Worm (Caenorhabditis elegans) whole organism, L3 larva: ENCODE measurements around the gene C30G4.2.
A peak's percentile ranks its signal among the peaks of the same experiment; 100 is the strongest.

Experiments used
- aly-2 ChIP-seq: fragments of 150-350 bp; optimal IDR thresholded peaks from 2 replicates; lab custom pipeline; 2014; ENCODE audit warnings: missing biosample characterization, missing genetic modification characterization
- ceh-16 ChIP-seq: sonication (generic microtip); optimal IDR thresholded peaks from 2 replicates; lab custom pipeline; 2017; ENCODE audit warnings: missing biosample characterization, missing genetic modification characterization
- ceh-28 ChIP-seq: fragments of 150-350 bp; optimal IDR thresholded peaks from 2 replicates; lab custom pipeline; 2014; ENCODE audit warnings: missing biosample characterization, missing genetic modification reagents, missing genetic modification characterization
- ceh-82 ChIP-seq: fragments of 150-350 bp; optimal IDR thresholded peaks from 2 replicates; lab custom pipeline; 2014; ENCODE audit warnings: missing biosample characterization, missing genetic modification characterization
- ceh-9 ChIP-seq: sonication (generic microtip); optimal IDR thresholded peaks from 2 replicates; lab custom pipeline; 2018; ENCODE audit warnings: missing biosample characterization, missing genetic modification characterization
- daf-12 ChIP-seq: fragments of 150-350 bp; optimal IDR thresholded peaks from 2 replicates; lab custom pipeline; 2014; ENCODE audit warnings: missing biosample characterization, missing genetic modification reagents, missing genetic modification characterization
- egl-27 ChIP-seq: sonication (generic microtip); optimal IDR thresholded peaks from 4 replicates; lab custom pipeline; 2017; ENCODE audit warnings: missing biosample characterization, missing genetic modification reagents, missing genetic modification characterization
- egl-5 ChIP-seq: fragments of 150-350 bp; optimal IDR thresholded peaks from 2 replicates; lab custom pipeline; 2017; ENCODE audit warnings: missing biosample characterization, missing genetic modification reagents, missing genetic modification characterization, inconsistent platforms
- elt-3 ChIP-seq, 3 experiments: fragments of 150-350 bp in 1 of 3; sonication (generic microtip) in 2 of 3; optimal IDR thresholded peaks; 2 replicates in 2 of 3; 4 replicates in 1 of 3; lab custom pipeline; 2014 to 2017; ENCODE audit warnings: missing biosample characterization in 3 of 3, missing genetic modification characterization in 3 of 3
- eor-1 ChIP-seq, 2 experiments: fragments of 150-350 bp; optimal IDR thresholded peaks; 2 replicates each; lab custom pipeline; 2014 to 2018; ENCODE audit warnings: missing biosample characterization in 2 of 2, missing genetic modification characterization in 2 of 2
- fkh-10 ChIP-seq: sonication (generic microtip); optimal IDR thresholded peaks from 2 replicates; lab custom pipeline; 2017; ENCODE audit warnings: missing biosample characterization, missing genetic modification reagents, missing genetic modification characterization
- fos-1 ChIP-seq: fragments of 150-350 bp; optimal IDR thresholded peaks from 2 replicates; lab custom pipeline; 2014; ENCODE audit warnings: missing biosample characterization, missing genetic modification characterization
- hmg-11 ChIP-seq: sonication (generic microtip); optimal IDR thresholded peaks from 2 replicates; lab custom pipeline; 2016; ENCODE audit warnings: missing genetic modification characterization, missing compliant biosample characterization
- jun-1 ChIP-seq: fragments of 150-350 bp; optimal IDR thresholded peaks from 2 replicates; lab custom pipeline; 2014; ENCODE audit warnings: missing biosample characterization, missing genetic modification reagents, missing genetic modification characterization
- lin-15B ChIP-seq: fragments of 150-350 bp; optimal IDR thresholded peaks from 2 replicates; lab custom pipeline; 2014; ENCODE audit warnings: missing biosample characterization, missing genetic modification characterization
- lin-39 ChIP-seq: fragments of 150-350 bp; optimal IDR thresholded peaks from 2 replicates; lab custom pipeline; 2018; ENCODE audit warnings: missing biosample characterization, missing genetic modification reagents, missing genetic modification characterization
- mml-1 ChIP-seq: fragments of 150-350 bp; sonication (generic microtip); optimal IDR thresholded peaks from 3 replicates; lab custom pipeline; 2014; ENCODE audit warnings: missing biosample characterization, missing genetic modification characterization
- nfya-1 ChIP-seq: sonication (generic microtip); optimal IDR thresholded peaks from 2 replicates; lab custom pipeline; 2017; ENCODE audit warnings: missing genetic modification characterization, mild to moderate bottlenecking, missing compliant biosample characterization, antibody characterized with exemption, moderate library complexity; ENCODE audit not compliant: insufficient read depth
- nhr-11 ChIP-seq: fragments of 150-350 bp; optimal IDR thresholded peaks from 2 replicates; lab custom pipeline; 2014; ENCODE audit warnings: missing biosample characterization, missing genetic modification characterization
- nhr-237 ChIP-seq: fragments of 150-350 bp; optimal IDR thresholded peaks from 2 replicates; lab custom pipeline; 2014; ENCODE audit warnings: missing biosample characterization, missing genetic modification characterization
- nhr-25 ChIP-seq: sonication (generic microtip); optimal IDR thresholded peaks from 2 replicates; lab custom pipeline; 2017; ENCODE audit warnings: missing biosample characterization, missing genetic modification characterization
- nhr-28 ChIP-seq: fragments of 150-350 bp; optimal IDR thresholded peaks from 2 replicates; lab custom pipeline; 2014; ENCODE audit warnings: missing biosample characterization, missing genetic modification characterization
- nhr-43 ChIP-seq: sonication (generic microtip); optimal IDR thresholded peaks from 2 replicates; lab custom pipeline; 2016; ENCODE audit warnings: mild to moderate bottlenecking, missing genetic modification characterization, missing compliant biosample characterization; ENCODE audit not compliant: poor library complexity, severe bottlenecking
- nhr-67 ChIP-seq: fragments of 150-350 bp; optimal IDR thresholded peaks from 2 replicates; lab custom pipeline; 2014; ENCODE audit warnings: missing biosample characterization, missing genetic modification characterization
- nhr-76 ChIP-seq: fragments of 150-350 bp; sonication (generic microtip); optimal IDR thresholded peaks from 5 replicates; lab custom pipeline; 2014; ENCODE audit warnings: missing biosample characterization, missing genetic modification characterization
- nhr-77 ChIP-seq: fragments of 150-350 bp; optimal IDR thresholded peaks from 2 replicates; lab custom pipeline; 2014; ENCODE audit warnings: missing biosample characterization, missing genetic modification characterization
- pqm-1 ChIP-seq: fragments of 150-350 bp; optimal IDR thresholded peaks from 2 replicates; lab custom pipeline; 2017; ENCODE audit warnings: missing biosample characterization, missing genetic modification characterization, inconsistent platforms
- snpc-4 ChIP-seq: fragments of 150-350 bp; optimal IDR thresholded peaks from 2 replicates; lab custom pipeline; 2014; ENCODE audit warnings: missing biosample characterization, missing genetic modification characterization
- unc-39 ChIP-seq: sonication (generic microtip); optimal IDR thresholded peaks from 4 replicates; lab custom pipeline; 2017; ENCODE audit warnings: missing biosample characterization, missing genetic modification characterization
- unc-62 ChIP-seq: fragments of 150-350 bp; sonication (generic microtip); optimal IDR thresholded peaks from 4 replicates; lab custom pipeline; 2014; ENCODE audit warnings: missing biosample characterization, missing genetic modification reagents, missing genetic modification characterization
- ztf-11 ChIP-seq: fragments of 150-350 bp; optimal IDR thresholded peaks from 2 replicates; lab custom pipeline; 2014; ENCODE audit warnings: missing biosample characterization, missing genetic modification characterization
- ztf-4 ChIP-seq: fragments of 150-350 bp; optimal IDR thresholded peaks from 2 replicates; lab custom pipeline; 2014; ENCODE audit warnings: missing biosample characterization, missing genetic modification characterization

The C30G4.2 gene

ce11 chrX:17006843-17007242, 38.6 kb downstream of the C30G4.2 start:
- TF ChIP-seq nhr-67 (tag; lab: Kevin White, UChicago) (no peak), ceh-82 (no peak), elt-3 (tag; optimal IDR thresholded peaks at IDR 0.05; lab: Kevin White, UChicago) (no peak), nhr-77 (tag; lab: Kevin White, UChicago) (no peak), fkh-10 (GFP tag; lab: Kevin White, UChicago) (no peak), eor-1 (tag; optimal IDR thresholded peaks at IDR 0.05; lab: Kevin White, UChicago) (no peak), nhr-11 (tag; lab: Kevin White, UChicago) (no peak), aly-2 (tag; lab: Kevin White, UChicago) (no peak), ztf-11 (tag; lab: Kevin White, UChicago) (no peak), ceh-9 (tag; lab: Kevin White, UChicago) (no peak), nhr-237 (tag; lab: Kevin White, UChicago) (no peak), jun-1 (tag; lab: Kevin White, UChicago) (no peak)

ce11 chrX:17003473-17004123, 41.8 kb downstream of the C30G4.2 start:
- TF ChIP-seq fos-1 (no peak), unc-39 (no peak), lin-39 (tag; lab: Kevin White, UChicago) (peak; percentile 18), nhr-76 (tag; lab: Kevin White, UChicago) (no peak), nhr-237 (tag; lab: Kevin White, UChicago) (no peak), pqm-1 (no peak), ceh-16 (tag; lab: Kevin White, UChicago) (no peak), egl-5 (tag; lab: Kevin White, UChicago) (peak; percentile 87), nhr-11 (tag; lab: Kevin White, UChicago) (no peak), nfya-1 (peak; percentile 40), unc-62 (GFP tag; lab: Kevin White, UChicago) (peak; percentile 27)

ce11 chrX:17002149-17002548, 43.3 kb downstream of the C30G4.2 start:
- peak; percentile 51 for TF ChIP-seq nfya-1
- no peak for TF ChIP-seq ceh-82
- peak; percentile 36 for TF ChIP-seq egl-5 (tag; lab: Kevin White, UChicago)
- TF ChIP-seq lin-39 (tag; lab: Kevin White, UChicago), result peak; percentile 1
- TF ChIP-seq lin-15B, result no peak

DNA sequence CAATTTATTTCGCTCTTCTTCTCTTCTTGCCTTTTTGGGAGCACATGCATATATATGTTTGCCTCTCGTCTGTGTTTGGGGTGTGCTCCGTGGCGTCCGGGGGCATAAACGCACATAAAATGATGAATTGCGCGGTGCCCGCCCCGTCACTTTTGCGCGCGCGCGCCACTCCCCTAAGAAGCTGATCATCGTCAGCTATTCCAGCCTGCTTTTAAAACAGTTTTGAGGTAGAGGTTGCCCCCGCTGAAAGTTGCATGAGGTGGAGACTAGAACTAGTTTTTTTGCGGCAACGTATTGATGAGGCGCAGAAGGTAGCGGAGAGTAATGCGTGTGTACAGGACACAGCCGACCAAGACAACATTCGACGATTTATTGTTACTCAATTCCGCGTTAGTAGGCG, 45.8 kb downstream of the C30G4.2 start:
- TF ChIP-seq nhr-43 (tag; lab: Kevin White, UChicago), result no peak
- TF ChIP-seq nhr-11 (tag; lab: Kevin White, UChicago), result no peak
- no peak for TF ChIP-seq ztf-11 (tag; lab: Kevin White, UChicago)
- TF ChIP-seq nhr-67 (tag; lab: Kevin White, UChicago), result no peak
- no peak for TF ChIP-seq nhr-237 (tag; lab: Kevin White, UChicago)
- TF ChIP-seq ceh-16 (tag; lab: Kevin White, UChicago), result no peak
- no peak for TF ChIP-seq daf-12
- no peak for TF ChIP-seq ztf-4 (tag; lab: Kevin White, UChicago)
- TF ChIP-seq nfya-1, result no peak
- TF ChIP-seq aly-2 (tag; lab: Kevin White, UChicago), result no peak
- TF ChIP-seq lin-39 (tag; lab: Kevin White, UChicago), result peak; percentile 76
- TF ChIP-seq hmg-11 (tag; lab: Kevin White, UChicago), result peak; percentile 10
- no peak for TF ChIP-seq lin-15B
- no peak for TF ChIP-seq jun-1 (tag; lab: Kevin White, UChicago)
- TF ChIP-seq mml-1, result no peak
- no peak for TF ChIP-seq ceh-28
- no peak for TF ChIP-seq nhr-76 (tag; lab: Kevin White, UChicago)
- TF ChIP-seq, all 47 proteins: peak for 2

- TF ChIP-seq lin-39 (tag; lab: Kevin White, UChicago), result peak; percentile 12
- TF ChIP-seq nfya-1, result peak; percentile 74
- no peak for TF ChIP-seq nhr-76 (tag; lab: Kevin White, UChicago)
- TF ChIP-seq egl-27 (tag; lab: Kevin White, UChicago), result no peak
- no peak for TF ChIP-seq elt-3 (tag; optimal IDR thresholded peaks at IDR 0.05; lab: Kevin White, UChicago)
- TF ChIP-seq, all 47 proteins: peak for 2
Measured at ce11 chrX:16998981-16999380, 46.4 kb downstream of the C30G4.2 start.

ce11 chrX:16998003-16998402, 47.4 kb downstream of the C30G4.2 start:
- TF ChIP-seq nhr-28 (tag; lab: Kevin White, UChicago), result no peak
- peak; percentile 67 for TF ChIP-seq nhr-25
- no peak for TF ChIP-seq ceh-16 (tag; lab: Kevin White, UChicago)
- TF ChIP-seq nhr-77 (tag; lab: Kevin White, UChicago), result no peak
- TF ChIP-seq snpc-4 (tag; lab: Kevin White, UChicago), result no peak
- TF ChIP-seq, all 47 proteins: peak for 1
